Fruit fly (Drosophila melanogaster): ENCODE results near the gene CG9114.

dm6 chrX:15319290-15319689 lies 13.7 kb downstream of the CG9114 start, which contains the start of gene Top1:
- TF ChIP-seq CG16779 (tag; optimal IDR thresholded peaks at IDR 0.05) (no peak), CG11902 (GFP tag; optimal IDR thresholded peaks at IDR 0.05) (no peak), CG6163 (GFP tag; IDR thresholded peaks at IDR 0.05) (peak; percentile 36; the same call in 1 of the 3 replicates), achi (GFP tag; optimal IDR thresholded peaks at IDR 0.05) (no peak), esn (GFP tag; optimal IDR thresholded peaks at IDR 0.05) (no peak), fd85E (GFP tag; optimal IDR thresholded peaks at IDR 0.05) (no peak), spab (GFP tag; optimal IDR thresholded peaks at IDR 0.05) (no peak), topi (GFP tag; optimal IDR thresholded peaks at IDR 0.05) (no peak), Lpt (GFP tag; optimal IDR thresholded peaks at IDR 0.05) (no peak), Blimp-1 (GFP tag; optimal IDR thresholded peaks at IDR 0.05) (no peak)

Measured in whole organism, prepupa.